Fruit fly (Drosophila melanogaster) whole organism: ENCODE measurements around the gene Trf5.

ENCODE experiments used
- CG8478 ChIP-seq: fragments of >200 bp; optimal IDR thresholded peaks from 2 replicates; lab custom pipeline; 2018; ENCODE audit warnings: inconsistent platforms
- Dll ChIP-seq: fragments of >200 bp; optimal IDR thresholded peaks from 2 replicates; lab custom pipeline; 2017

DNA sequence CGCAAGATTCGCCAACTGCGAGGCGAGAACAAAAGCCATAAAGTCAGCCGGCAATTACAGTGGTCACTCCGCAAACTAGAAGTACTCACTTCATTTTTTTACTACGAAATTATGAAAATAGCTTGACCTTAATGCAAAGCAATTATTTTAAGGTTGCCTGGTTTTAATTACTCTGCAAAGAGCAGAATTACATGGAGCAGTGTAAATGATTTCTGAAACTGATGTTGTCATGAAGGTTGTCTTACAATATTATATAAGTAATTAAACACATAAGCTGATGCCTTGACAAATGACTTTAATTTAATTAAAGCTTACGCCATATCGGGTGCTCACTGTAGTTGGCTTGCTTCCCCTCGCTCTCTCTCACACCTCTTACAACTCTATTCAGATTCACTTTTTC lies 38.0 kb upstream of the Trf5 start:
- TF ChIP-seq CG8478 (lab: Kevin White, UChicago) = no peak
- TF ChIP-seq Dll (lab: Kevin White, UChicago) = no peak
